Worm (Caenorhabditis elegans): Measurements from ENCODE around the gene F22E5.22.

F22E5.22 gene

ce11 chrII:2627154-2627799 is 38.4 kb upstream of the F22E5.22 start, which contains the start of gene sri-71:
TSS of gene sri-71 (plus strand) at chrII:2627749.
- TF ChIP-seq nhr-76 (tag; optimal IDR thresholded peaks at IDR 0.05) (no peak), ZK546.5 (tag; optimal IDR thresholded peaks at IDR 0.05) (no peak), nhr-28 (tag; optimal IDR thresholded peaks at IDR 0.05) (no peak), ztf-4 (tag; optimal IDR thresholded peaks at IDR 0.05) (no peak), lin-15B (tag; optimal IDR thresholded peaks at IDR 0.05) (no peak), zag-1 (tag; optimal IDR thresholded peaks at IDR 0.05) (no peak), pha-4 (tag; optimal IDR thresholded peaks at IDR 0.05) (no peak), sea-2 (GFP tag; optimal IDR thresholded peaks at IDR 0.05) (no peak), elt-3 (tag; optimal IDR thresholded peaks at IDR 0.05) (no peak), eor-1 (tag; optimal IDR thresholded peaks at IDR 0.05) (no peak), nhr-43 (tag; optimal IDR thresholded peaks at IDR 0.05; ENCODE audit: poor library complexity, severe bottlenecking) (no peak), fkh-2 (tag; optimal IDR thresholded peaks at IDR 0.05) (no peak), mml-1 (tag; optimal IDR thresholded peaks at IDR 0.05) (no peak), ztf-11 (tag; optimal IDR thresholded peaks at IDR 0.05) (no peak)

ce11 chrII:2628401-2628800 is 37.3 kb upstream of the F22E5.22 start:
- TF ChIP-seq unc-39 (tag; optimal IDR thresholded peaks at IDR 0.05): no peak
- no peak for TF ChIP-seq egl-27 (tag; optimal IDR thresholded peaks at IDR 0.05)

- TF ChIP-seq lin-15B (tag; optimal IDR thresholded peaks at IDR 0.05) (no peak), snpc-4 (tag; optimal IDR thresholded peaks at IDR 0.05) (no peak), ceh-28 (tag; optimal IDR thresholded peaks at IDR 0.05) (no peak), ZK546.5 (tag; optimal IDR thresholded peaks at IDR 0.05) (no peak), pqm-1 (tag; optimal IDR thresholded peaks at IDR 0.05) (no peak), nhr-11 (tag; optimal IDR thresholded peaks at IDR 0.05) (no peak), ceh-16 (tag; optimal IDR thresholded peaks at IDR 0.05) (no peak), lin-39 (tag; optimal IDR thresholded peaks at IDR 0.05) (no peak), nfya-1 (tag; optimal IDR thresholded peaks at IDR 0.05; ENCODE audit: insufficient read depth) (no peak), elt-3 (tag; optimal IDR thresholded peaks at IDR 0.05) (no peak), ceh-9 (tag; optimal IDR thresholded peaks at IDR 0.05) (no peak), pha-4 (tag; optimal IDR thresholded peaks at IDR 0.05) (no peak), ama-1 (optimal IDR thresholded peaks at IDR 0.05) (no peak)
Measured at ce11 chrII:2629270-2629669, 36.4 kb upstream of the F22E5.22 start, which contains the start of gene sri-37. TSS of gene sri-37 (plus strand) at chrII:2629570.

ce11 chrII:2631169-2631568 is 34.5 kb upstream of the F22E5.22 start, which contains the start of gene D2062.1:
TSS of gene D2062.1 (plus strand) at chrII:2631469.
- TF ChIP-seq nhr-77 (tag; optimal IDR thresholded peaks at IDR 0.05) (no peak), fkh-10 (GFP tag; optimal IDR thresholded peaks at IDR 0.05) (no peak), egl-27 (tag; optimal IDR thresholded peaks at IDR 0.05) (no peak)

ce11 chrII:2637359-2637758 is 28.3 kb upstream of the F22E5.22 start, which contains the start of gene F22E5.21:
TSS of gene F22E5.21 (minus strand) at chrII:2637459.
- TF ChIP-seq nhr-23 (tag; optimal IDR thresholded peaks at IDR 0.05) (no peak), nhr-67 (tag; optimal IDR thresholded peaks at IDR 0.05) (no peak), lsy-12 (tag; optimal IDR thresholded peaks at IDR 0.05) (no peak), fos-1 (tag; optimal IDR thresholded peaks at IDR 0.05) (no peak), fkh-10 (GFP tag; optimal IDR thresholded peaks at IDR 0.05) (no peak), nhr-28 (tag; optimal IDR thresholded peaks at IDR 0.05) (no peak), ama-1 (optimal IDR thresholded peaks at IDR 0.05) (no peak), zag-1 (tag; optimal IDR thresholded peaks at IDR 0.05) (no peak), nhr-43 (tag; optimal IDR thresholded peaks at IDR 0.05; ENCODE audit: poor library complexity, severe bottlenecking) (no peak), skn-1 (tag; optimal IDR thresholded peaks at IDR 0.05) (no peak), R02D3.7 (tag; optimal IDR thresholded peaks at IDR 0.05) (no peak), ceh-28 (tag; optimal IDR thresholded peaks at IDR 0.05) (no peak), tbx-2 (tag; optimal IDR thresholded peaks at IDR 0.05) (no peak), daf-12 (tag; optimal IDR thresholded peaks at IDR 0.05) (no peak), ceh-16 (tag; optimal IDR thresholded peaks at IDR 0.05) (no peak), snpc-4 (tag; optimal IDR thresholded peaks at IDR 0.05) (no peak)

All from whole organism, L3 larva.